Worm (Caenorhabditis elegans): ENCODE results near the gene F56D6.14.

The F56D6.14 gene

ce11 chrIV:3874417-3874816 lies 43.1 kb upstream of the F56D6.14 start:
- TF ChIP-seq Y55F3AM.14 (GFP tag; optimal IDR thresholded peaks at IDR 0.05) (no peak), blmp-1 (tag; optimal IDR thresholded peaks at IDR 0.05; ENCODE audit: insufficient read depth) (no peak), elt-1 (tag; optimal IDR thresholded peaks at IDR 0.05) (no peak), unc-55 (GFP tag; optimal IDR thresholded peaks at IDR 0.05) (peak; percentile 28), sma-9 (GFP tag; optimal IDR thresholded peaks at IDR 0.05) (peak; percentile 26), sma-9 (tag; optimal IDR thresholded peaks at IDR 0.05) (no peak), crh-2 (tag; optimal IDR thresholded peaks at IDR 0.05) (peak; percentile 40), ZK546.5 (tag; optimal IDR thresholded peaks at IDR 0.05) (no peak), nhr-10 (tag; optimal IDR thresholded peaks at IDR 0.05) (peak; percentile 30), C34F6.9 (tag; optimal IDR thresholded peaks at IDR 0.05) (peak; percentile 41), fos-1 (tag; optimal IDR thresholded peaks at IDR 0.05) (peak; percentile 65), nhr-129 (tag; optimal IDR thresholded peaks at IDR 0.05) (peak; percentile 45), gmeb-1 (tag; optimal IDR thresholded peaks at IDR 0.05) (no peak), ama-1 (optimal IDR thresholded peaks at IDR 0.05) (peak; percentile 95), F13H6.1 (tag; optimal IDR thresholded peaks at IDR 0.05) (peak; percentile 10), nhr-25 (tag; optimal IDR thresholded peaks at IDR 0.05) (peak; percentile 19), lsy-2 (tag; optimal IDR thresholded peaks at IDR 0.05) (peak in 1 of 2 experiments; percentile 51)

- no peak for TF ChIP-seq ZK546.5 (tag; optimal IDR thresholded peaks at IDR 0.05)
- no peak for TF ChIP-seq gmeb-1 (tag; optimal IDR thresholded peaks at IDR 0.05)
- peak; percentile 31 for TF ChIP-seq crh-2 (tag; optimal IDR thresholded peaks at IDR 0.05)
- no peak for TF ChIP-seq dmd-4 (tag; optimal IDR thresholded peaks at IDR 0.05)
- TF ChIP-seq fos-1 (tag; optimal IDR thresholded peaks at IDR 0.05): peak; percentile 82
- no peak for TF ChIP-seq nhr-6 (tag; optimal IDR thresholded peaks at IDR 0.05)
- no peak for TF ChIP-seq elt-3 (tag; optimal IDR thresholded peaks at IDR 0.05)
- no peak for TF ChIP-seq zag-1 (tag; optimal IDR thresholded peaks at IDR 0.05)
- TF ChIP-seq egl-27 (tag; optimal IDR thresholded peaks at IDR 0.05): peak; percentile 21
- no peak for TF ChIP-seq ztf-4 (tag; optimal IDR thresholded peaks at IDR 0.05)
- peak; percentile 73 for TF ChIP-seq sma-9 (GFP tag; optimal IDR thresholded peaks at IDR 0.05)
- no peak for TF ChIP-seq sma-9 (tag; optimal IDR thresholded peaks at IDR 0.05)
- no peak for TF ChIP-seq lin-11 (tag; optimal IDR thresholded peaks at IDR 0.05)
- TF ChIP-seq nhr-12 (tag; optimal IDR thresholded peaks at IDR 0.05): no peak
- TF ChIP-seq unc-39 (tag; optimal IDR thresholded peaks at IDR 0.05): no peak
- TF ChIP-seq skn-1 (tag; optimal IDR thresholded peaks at IDR 0.05): no peak
- no peak for TF ChIP-seq nhr-25 (tag; optimal IDR thresholded peaks at IDR 0.05)
- no peak for TF ChIP-seq mbf-1 (tag; optimal IDR thresholded peaks at IDR 0.05)
- peak; percentile 41 for TF ChIP-seq Y55F3AM.14 (GFP tag; optimal IDR thresholded peaks at IDR 0.05)
- peak; percentile 45 for TF ChIP-seq sem-4 (tag; optimal IDR thresholded peaks at IDR 0.05)
- no peak for TF ChIP-seq nhr-10 (tag; optimal IDR thresholded peaks at IDR 0.05)
- no peak for TF ChIP-seq peb-1 (tag; optimal IDR thresholded peaks at IDR 0.05)
- peak; percentile 42 for TF ChIP-seq sma-3 (GFP tag; optimal IDR thresholded peaks at IDR 0.05)
- TF ChIP-seq alr-1 (tag; optimal IDR thresholded peaks at IDR 0.05): no peak
- TF ChIP-seq blmp-1 (tag; optimal IDR thresholded peaks at IDR 0.05; ENCODE audit: insufficient read depth): no peak
- TF ChIP-seq nhr-237 (tag; optimal IDR thresholded peaks at IDR 0.05): no peak
- no peak for TF ChIP-seq ztf-1 (GFP tag; conservative IDR thresholded peaks at IDR 0.05)
- no peak for TF ChIP-seq ceh-16 (tag; optimal IDR thresholded peaks at IDR 0.05)
- no peak for TF ChIP-seq aly-2 (tag; optimal IDR thresholded peaks at IDR 0.05)
- no peak for TF ChIP-seq snpc-4 (tag; optimal IDR thresholded peaks at IDR 0.05)
- TF ChIP-seq nhr-21 (tag; optimal IDR thresholded peaks at IDR 0.05): no peak
- TF ChIP-seq ztf-11 (tag; optimal IDR thresholded peaks at IDR 0.05): no peak
- TF ChIP-seq elt-1 (tag; optimal IDR thresholded peaks at IDR 0.05): no peak
- TF ChIP-seq lsy-2 (tag; optimal IDR thresholded peaks at IDR 0.05): no peak
- TF ChIP-seq unc-55 (GFP tag; optimal IDR thresholded peaks at IDR 0.05): peak; percentile 75
- no peak for TF ChIP-seq ama-1 (optimal IDR thresholded peaks at IDR 0.05)
- TF ChIP-seq nhr-129 (tag; optimal IDR thresholded peaks at IDR 0.05): peak; percentile 47
- no peak for TF ChIP-seq ceh-82 (tag; optimal IDR thresholded peaks at IDR 0.05)
- TF ChIP-seq mab-5 (tag; optimal IDR thresholded peaks at IDR 0.05): peak; percentile 85
- TF ChIP-seq C34F6.9 (tag; optimal IDR thresholded peaks at IDR 0.05): peak; percentile 59
- no peak for TF ChIP-seq lin-39 (tag; optimal IDR thresholded peaks at IDR 0.05)
- TF ChIP-seq nhr-11 (tag; optimal IDR thresholded peaks at IDR 0.05): no peak
- no peak for TF ChIP-seq mdl-1 (tag; optimal IDR thresholded peaks at IDR 0.05)
- no peak for TF ChIP-seq unc-62 (GFP tag; optimal IDR thresholded peaks at IDR 0.05)
- no peak for TF ChIP-seq nhr-77 (tag; optimal IDR thresholded peaks at IDR 0.05)
- TF ChIP-seq R02D3.7 (tag; optimal IDR thresholded peaks at IDR 0.05): no peak
- TF ChIP-seq F13H6.1 (tag; optimal IDR thresholded peaks at IDR 0.05): peak; percentile 33
- no peak for TF ChIP-seq nhr-23 (tag; optimal IDR thresholded peaks at IDR 0.05)
These were observed 42.2 kb upstream of the F56D6.14 start for ce11 chrIV:3875260-3875659.

Measured in whole organism, L2 larva.